Fruit fly (Drosophila melanogaster): ENCODE measurements around the gene mtTFB1.
A peak's percentile ranks its signal among the peaks of the same experiment; 100 is the strongest.

mtTFB1 gene

DNA sequence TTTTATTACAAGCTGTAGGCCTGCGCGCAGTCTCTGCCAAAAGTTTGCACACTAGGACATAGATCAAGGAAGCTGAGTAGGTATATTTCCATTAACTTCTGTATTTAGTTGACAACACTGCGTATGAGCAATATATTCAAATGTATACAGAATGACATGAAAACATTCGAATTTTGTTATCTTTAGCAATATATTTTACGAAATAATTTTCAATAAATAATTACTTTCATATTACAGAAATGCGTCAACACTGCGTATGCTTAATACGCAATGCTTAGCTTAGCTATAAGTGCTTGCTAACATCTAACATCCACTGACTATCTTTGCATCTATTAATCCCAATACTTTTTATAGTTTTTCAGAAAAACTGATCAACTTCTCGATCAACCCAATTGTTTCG lies 7.6 kb downstream of the mtTFB1 start:
- no peak for TF ChIP-seq EcR (GFP tag; optimal IDR thresholded peaks at IDR 0.05)
- no peak for TF ChIP-seq CG17806 (tag; optimal IDR thresholded peaks at IDR 0.05)
- no peak for TF ChIP-seq D1 (tag; optimal IDR thresholded peaks at IDR 0.05)
- no peak for TF ChIP-seq fd96Ca (GFP tag; IDR thresholded peaks at IDR 0.05)
- TF ChIP-seq Pif1B (GFP tag; optimal IDR thresholded peaks at IDR 0.05) = no peak
- TF ChIP-seq Ets98B (GFP tag; IDR thresholded peaks at IDR 0.05) = no peak
- TF ChIP-seq CG10348 (GFP tag; IDR thresholded peaks at IDR 0.05) = no peak
- no peak for TF ChIP-seq gl (tag; optimal IDR thresholded peaks at IDR 0.05)
- TF ChIP-seq CG9948 (tag; optimal IDR thresholded peaks at IDR 0.05) = no peak
- 0 out of 3 replicates have a peak, but pooled peaks have one; percentile 6 for TF ChIP-seq CG4496 (GFP tag; IDR thresholded peaks at IDR 0.05)
- no peak for TF ChIP-seq Pif1A (GFP tag; optimal IDR thresholded peaks at IDR 0.05)
- TF ChIP-seq CG15710 (tag; optimal IDR thresholded peaks at IDR 0.05) = peak; percentile 30
- TF ChIP-seq Snoo (tag; optimal IDR thresholded peaks at IDR 0.05) = no peak
- no peak for TF ChIP-seq CG12605 (GFP tag; IDR thresholded peaks at IDR 0.05)
- no peak for TF ChIP-seq CG32121 (GFP tag; IDR thresholded peaks at IDR 0.05)
- TF ChIP-seq rn (GFP tag; IDR thresholded peaks at IDR 0.05) = no peak
- TF ChIP-seq CG8301 (tag; optimal IDR thresholded peaks at IDR 0.05) = peak; percentile 35
- peak; percentile 60 for TF ChIP-seq CG8159 (tag; optimal IDR thresholded peaks at IDR 0.05)
- no peak for TF ChIP-seq CG34367 (tag; optimal IDR thresholded peaks at IDR 0.05)
- TF ChIP-seq CG14655 (GFP tag; optimal IDR thresholded peaks at IDR 0.05) = peak; percentile 41
- peak; percentile 8 for TF ChIP-seq CG13204 (GFP tag; optimal IDR thresholded peaks at IDR 0.05)

DNA sequence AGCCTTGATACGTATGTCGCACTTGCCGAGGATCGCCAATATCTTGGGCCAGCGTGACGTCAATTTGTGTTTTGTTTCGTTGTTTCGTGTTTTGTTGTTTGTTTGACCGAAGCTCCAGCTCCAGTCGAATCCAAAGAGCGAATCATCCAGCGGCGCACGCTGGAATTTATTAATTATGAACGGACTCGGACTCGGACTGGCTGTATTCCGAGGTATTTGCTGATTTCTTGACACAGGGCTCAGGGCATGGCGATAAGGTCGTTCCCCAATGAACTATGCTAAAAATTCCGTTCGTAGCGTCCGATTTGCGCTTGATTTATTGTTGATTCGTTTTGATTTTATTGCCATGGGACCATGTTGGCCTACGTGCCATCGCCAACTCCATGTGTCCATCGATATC lies 8.1 kb downstream of the mtTFB1 start:
- no peak for TF ChIP-seq Pif1B (GFP tag; optimal IDR thresholded peaks at IDR 0.05)
- peak; percentile 28 for TF ChIP-seq EcR (GFP tag; optimal IDR thresholded peaks at IDR 0.05)

DNA sequence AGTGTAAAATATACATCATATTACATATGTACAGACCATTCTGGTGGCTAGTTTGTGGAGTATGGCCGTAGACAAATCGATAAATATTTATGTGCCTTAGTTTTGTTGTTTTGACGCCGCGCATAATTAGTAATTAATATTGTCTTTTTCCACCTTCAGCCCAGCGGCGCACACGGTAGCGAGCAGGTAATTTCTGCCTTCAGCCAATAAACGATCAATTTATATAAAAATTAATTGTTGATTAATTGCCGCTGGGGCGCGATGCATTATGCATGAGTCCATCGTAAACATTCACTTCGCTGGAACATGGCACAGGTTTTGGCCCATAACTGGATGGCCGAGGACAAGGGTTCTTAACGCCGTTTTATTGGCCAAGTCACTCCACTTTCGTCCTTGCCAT lies 8.5 kb downstream of the mtTFB1 start:
- TF ChIP-seq CG17806 (tag; optimal IDR thresholded peaks at IDR 0.05) (no peak), CG8301 (tag; optimal IDR thresholded peaks at IDR 0.05) (no peak), Pif1A (GFP tag; optimal IDR thresholded peaks at IDR 0.05) (no peak), CG13204 (GFP tag; optimal IDR thresholded peaks at IDR 0.05) (no peak)

DNA sequence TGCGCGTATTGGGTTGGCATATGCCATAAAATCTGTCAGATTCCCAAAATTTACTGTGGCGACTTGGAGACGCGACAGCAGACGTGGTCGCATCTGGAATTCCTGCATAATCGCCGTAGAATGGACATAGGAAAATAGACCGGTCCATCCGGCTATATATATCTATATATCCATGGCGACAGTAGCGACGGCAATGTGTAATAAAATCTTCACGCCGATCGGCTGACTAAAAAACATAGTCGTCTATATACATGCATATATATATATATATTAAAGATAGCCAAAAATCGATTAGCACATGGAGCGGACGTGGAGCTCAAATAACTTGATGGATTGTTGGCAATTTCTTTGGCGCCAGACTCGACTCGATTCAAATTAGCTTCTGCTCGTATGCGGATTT lies 9.2 kb downstream of the mtTFB1 start:
- TF ChIP-seq CG10348 (GFP tag; IDR thresholded peaks at IDR 0.05) (no peak), CG17806 (tag; optimal IDR thresholded peaks at IDR 0.05) (no peak), Snoo (tag; optimal IDR thresholded peaks at IDR 0.05) (no peak), CG4496 (GFP tag; IDR thresholded peaks at IDR 0.05) (no peak), Pif1B (GFP tag; optimal IDR thresholded peaks at IDR 0.05) (no peak), CG8159 (tag; optimal IDR thresholded peaks at IDR 0.05) (no peak), D1 (tag; optimal IDR thresholded peaks at IDR 0.05) (no peak), Ets98B (GFP tag; IDR thresholded peaks at IDR 0.05) (no peak), EcR (GFP tag; optimal IDR thresholded peaks at IDR 0.05) (no peak), CG14655 (GFP tag; optimal IDR thresholded peaks at IDR 0.05) (no peak), CG34367 (tag; optimal IDR thresholded peaks at IDR 0.05) (no peak), rn (GFP tag; IDR thresholded peaks at IDR 0.05) (no peak), CG12605 (GFP tag; IDR thresholded peaks at IDR 0.05) (no peak), Pif1A (GFP tag; optimal IDR thresholded peaks at IDR 0.05) (no peak), fd96Ca (GFP tag; IDR thresholded peaks at IDR 0.05) (no peak), CG8301 (tag; optimal IDR thresholded peaks at IDR 0.05) (no peak), gl (tag; optimal IDR thresholded peaks at IDR 0.05) (no peak), CG13204 (GFP tag; optimal IDR thresholded peaks at IDR 0.05) (no peak), CG32121 (GFP tag; IDR thresholded peaks at IDR 0.05) (no peak), CG15710 (tag; optimal IDR thresholded peaks at IDR 0.05) (no peak)

DNA sequence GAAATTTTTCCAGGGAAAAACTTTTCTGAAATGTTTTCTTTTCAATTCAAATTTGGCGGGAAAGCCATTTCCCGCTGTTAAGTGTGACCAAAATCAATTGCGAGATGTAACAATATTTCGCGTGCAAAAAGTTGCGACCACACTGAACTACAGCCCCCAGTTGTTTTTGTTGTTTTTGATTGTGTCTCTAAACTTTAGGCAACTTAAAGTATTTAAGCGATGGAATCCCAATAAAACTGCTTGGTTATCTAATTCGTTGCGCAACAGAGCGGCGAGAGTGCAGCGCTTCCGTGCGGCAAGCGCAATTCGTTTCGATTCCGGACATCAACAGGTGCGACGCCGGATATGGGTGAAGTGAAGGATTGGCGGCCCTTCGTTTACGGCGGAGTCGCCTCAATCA lies 12.0 kb downstream of the mtTFB1 start, which contains the start of gene Bmcp:
TSS of gene Bmcp (plus strand) at position 155 of the 400 bp plus-strand sequence.
- TF ChIP-seq Snoo (tag; optimal IDR thresholded peaks at IDR 0.05) (peak; percentile 6), CG17806 (tag; optimal IDR thresholded peaks at IDR 0.05) (no peak), Ets98B (GFP tag; IDR thresholded peaks at IDR 0.05) (no peak), CG12605 (GFP tag; IDR thresholded peaks at IDR 0.05) (peak; percentile 36; the same call in 1 of the 2 replicates), CG8301 (tag; optimal IDR thresholded peaks at IDR 0.05) (no peak), fd96Ca (GFP tag; IDR thresholded peaks at IDR 0.05) (no peak), CG15710 (tag; optimal IDR thresholded peaks at IDR 0.05) (peak; percentile 9), CG34367 (tag; optimal IDR thresholded peaks at IDR 0.05) (no peak), CG4496 (GFP tag; IDR thresholded peaks at IDR 0.05) (0 out of 3 replicates have a peak, but pooled peaks have one; percentile 24)

DNA sequence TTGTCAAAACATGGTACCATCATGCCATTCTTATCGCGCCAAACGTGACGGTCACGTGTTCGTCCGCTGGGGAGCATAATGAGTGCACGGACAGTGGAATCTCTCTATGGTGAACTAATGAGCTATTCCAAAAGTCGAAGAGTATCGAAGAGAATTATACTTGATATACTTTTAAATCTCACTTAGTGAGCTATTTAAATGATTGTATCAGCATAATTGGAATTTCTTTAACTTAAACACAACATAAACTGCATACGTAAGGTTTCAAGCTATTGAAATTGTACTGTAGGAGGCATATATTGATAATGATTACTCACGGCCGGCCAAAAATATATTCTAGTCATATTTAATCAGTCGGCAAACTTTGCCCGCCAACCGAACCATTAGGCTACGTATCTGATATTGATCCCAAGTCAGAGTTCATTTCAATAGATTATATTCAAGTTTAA lies 12.7 kb downstream of the mtTFB1 start:
- TF ChIP-seq EcR (GFP tag; optimal IDR thresholded peaks at IDR 0.05) (no peak), CG14655 (GFP tag; optimal IDR thresholded peaks at IDR 0.05) (no peak), CG17806 (tag; optimal IDR thresholded peaks at IDR 0.05) (no peak), CG32121 (GFP tag; IDR thresholded peaks at IDR 0.05) (no peak), CG12605 (GFP tag; IDR thresholded peaks at IDR 0.05) (no peak), Pif1B (GFP tag; optimal IDR thresholded peaks at IDR 0.05) (no peak), CG10348 (GFP tag; IDR thresholded peaks at IDR 0.05) (no peak), CG34367 (tag; optimal IDR thresholded peaks at IDR 0.05) (no peak), Ets98B (GFP tag; IDR thresholded peaks at IDR 0.05) (no peak), fd96Ca (GFP tag; IDR thresholded peaks at IDR 0.05) (no peak)

DNA sequence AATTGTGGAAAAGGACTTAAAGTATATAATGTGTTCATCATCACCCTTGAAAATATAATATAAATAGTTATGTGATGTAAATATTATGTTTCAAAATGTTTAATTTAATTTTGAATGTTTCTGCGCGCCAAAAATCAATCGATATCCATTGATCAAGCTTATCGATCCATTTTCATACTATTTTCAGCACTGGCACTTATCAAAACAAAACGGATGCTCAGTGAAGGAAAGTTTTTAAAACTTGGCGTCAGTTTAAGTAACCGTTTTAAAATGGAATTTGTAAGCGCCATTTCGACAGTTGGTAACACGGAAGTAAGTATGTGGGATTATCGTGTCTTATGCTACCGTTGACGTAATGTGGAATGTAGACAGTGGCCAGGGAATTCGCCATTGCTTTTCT lies 19.4 kb downstream of the mtTFB1 start, which contains the start of gene sunn:
TSS of gene sunn (plus strand) at position 202 of the 400 bp plus-strand sequence.
- TF ChIP-seq CG8301 (tag; optimal IDR thresholded peaks at IDR 0.05) (no peak), CG34367 (tag; optimal IDR thresholded peaks at IDR 0.05) (no peak), CG9948 (tag; optimal IDR thresholded peaks at IDR 0.05) (no peak), CG15710 (tag; optimal IDR thresholded peaks at IDR 0.05) (no peak), fd96Ca (GFP tag; IDR thresholded peaks at IDR 0.05) (no peak)
